Worm (Caenorhabditis elegans): Measurements from ENCODE around the gene F41B4.2.

The F41B4.2 gene

DNA sequence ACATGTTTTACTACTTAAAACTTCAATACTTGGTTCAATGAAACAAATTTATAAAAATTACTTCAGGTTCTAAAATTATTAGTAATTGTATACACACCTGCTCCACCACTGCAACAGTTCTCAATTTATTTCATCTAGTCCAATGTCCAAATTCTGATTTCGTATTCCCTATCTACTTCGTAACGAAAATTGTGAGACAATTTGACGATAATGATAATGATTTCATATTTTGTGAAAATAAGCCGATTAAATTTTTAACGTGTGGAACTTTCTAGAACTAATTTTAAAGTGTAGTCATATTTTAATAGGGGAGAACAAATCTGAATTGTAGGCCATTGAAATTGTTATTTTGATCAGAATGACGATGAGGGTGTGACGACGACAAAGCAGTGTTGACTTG, 44.6 kb downstream of the F41B4.2 start:
- TF ChIP-seq ceh-19 (GFP tag; optimal IDR thresholded peaks at IDR 0.05) = no peak
- no peak for TF ChIP-seq K09A11.1 (tag; optimal IDR thresholded peaks at IDR 0.05; ENCODE audit: insufficient read depth)
- TF ChIP-seq pha-4 (tag; optimal IDR thresholded peaks at IDR 0.05) = no peak
- TF ChIP-seq npax-4 (tag; optimal IDR thresholded peaks at IDR 0.05) = no peak
- TF ChIP-seq ama-1 (optimal IDR thresholded peaks at IDR 0.05) = no peak
- TF ChIP-seq hlh-30 (tag; optimal IDR thresholded peaks at IDR 0.05; ENCODE audit: insufficient read depth) = no peak
- TF ChIP-seq ceh-24 (tag; optimal IDR thresholded peaks at IDR 0.05) = no peak

DNA sequence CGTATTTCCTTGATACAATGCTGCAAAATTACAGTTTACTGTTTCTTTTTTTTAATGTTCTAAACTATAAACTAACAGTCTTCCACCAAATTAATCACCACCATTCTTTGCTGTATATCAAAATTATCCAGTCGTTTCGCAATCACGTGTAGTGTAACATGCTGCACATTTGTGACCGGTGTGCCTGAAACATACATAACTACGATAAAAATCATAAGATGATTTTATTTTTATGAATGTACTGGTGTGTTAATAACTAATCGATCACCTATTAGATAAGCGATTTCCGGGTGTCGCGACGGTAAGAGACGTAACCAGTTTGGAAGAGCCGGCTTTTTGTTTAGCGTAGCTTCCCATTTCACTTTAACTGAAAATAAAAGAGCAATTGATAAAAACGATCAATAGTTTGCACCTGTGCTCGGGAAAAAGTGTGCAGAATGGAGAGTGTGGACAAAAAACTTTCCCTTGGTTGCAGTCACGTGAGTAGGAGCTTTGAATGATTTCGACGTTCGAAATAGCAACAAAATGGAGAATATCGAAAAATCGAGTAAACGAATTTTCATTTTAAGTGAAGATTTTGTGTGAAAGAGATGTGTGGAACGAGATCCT, 46.0 kb downstream of the F41B4.2 start, which contains the start of gene sgca-1:
TSS of gene sgca-1 (minus strand) at position 584 of the 609 bp plus-strand sequence.
- TF ChIP-seq pha-4 (tag; optimal IDR thresholded peaks at IDR 0.05) = no peak
- TF ChIP-seq hlh-30 (tag; optimal IDR thresholded peaks at IDR 0.05; ENCODE audit: insufficient read depth) = peak; percentile 18
- no peak for TF ChIP-seq ceh-18 (tag; optimal IDR thresholded peaks at IDR 0.05)
- TF ChIP-seq ceh-22 (tag; optimal IDR thresholded peaks at IDR 0.05) = no peak
- no peak for TF ChIP-seq zip-5 (tag; optimal IDR thresholded peaks at IDR 0.05)
- TF ChIP-seq sdc-2 (tag; optimal IDR thresholded peaks at IDR 0.05) = no peak
- no peak for TF ChIP-seq ttx-3 (tag; optimal IDR thresholded peaks at IDR 0.05)
- no peak for TF ChIP-seq T23F11.4 (GFP tag; optimal IDR thresholded peaks at IDR 0.05)
- no peak for TF ChIP-seq ceh-19 (GFP tag; optimal IDR thresholded peaks at IDR 0.05)
- no peak for TF ChIP-seq ceh-34 (tag; optimal IDR thresholded peaks at IDR 0.05)
- TF ChIP-seq unc-86 (tag; optimal IDR thresholded peaks at IDR 0.05) = no peak
- TF ChIP-seq elt-2 (tag; optimal IDR thresholded peaks at IDR 0.05) = peak; percentile 15
- TF ChIP-seq che-1 (tag; optimal IDR thresholded peaks at IDR 0.05) = no peak
- no peak for TF ChIP-seq unc-3 (GFP tag; conservative IDR thresholded peaks at IDR 0.05)
- TF ChIP-seq unc-3 (tag; optimal IDR thresholded peaks at IDR 0.05) = no peak
- no peak for TF ChIP-seq mec-3 (tag; optimal IDR thresholded peaks at IDR 0.05; ENCODE audit: borderline replicate concordance)
- no peak for TF ChIP-seq K09A11.1 (tag; optimal IDR thresholded peaks at IDR 0.05; ENCODE audit: insufficient read depth)
- no peak for TF ChIP-seq ceh-48 (tag; optimal IDR thresholded peaks at IDR 0.05)

DNA sequence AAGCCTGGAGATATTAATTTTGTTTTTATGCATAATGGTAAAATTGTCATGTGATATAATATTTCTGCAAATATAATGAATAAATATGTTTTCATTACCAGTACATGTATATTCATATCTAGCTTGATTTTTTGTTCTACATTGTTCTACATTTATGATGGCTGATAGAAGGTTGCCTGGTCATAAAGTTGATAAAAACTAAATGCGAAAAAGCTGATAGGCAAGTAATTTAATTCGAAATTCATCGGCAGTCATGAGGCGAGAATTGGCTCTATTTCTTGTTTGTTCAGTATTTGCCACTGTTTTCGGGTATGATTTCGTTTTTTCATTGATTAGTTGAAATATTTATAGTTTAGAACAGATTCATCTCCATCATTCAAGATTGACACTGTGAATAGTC, 50.9 kb downstream of the F41B4.2 start, which contains the start of gene bgal-2:
TSS of gene bgal-2 (plus strand) at position 231 of the 400 bp plus-strand sequence.
- TF ChIP-seq ceh-6 (GFP tag; optimal IDR thresholded peaks at IDR 0.05) (no peak), ceh-45 (GFP tag; IDR thresholded peaks at IDR 0.05) (no peak), T23F11.4 (GFP tag; optimal IDR thresholded peaks at IDR 0.05) (no peak), tbx-2 (tag; optimal IDR thresholded peaks at IDR 0.05) (no peak), pros-1 (tag; optimal IDR thresholded peaks at IDR 0.05) (no peak), ceh-34 (tag; optimal IDR thresholded peaks at IDR 0.05) (no peak)

DNA sequence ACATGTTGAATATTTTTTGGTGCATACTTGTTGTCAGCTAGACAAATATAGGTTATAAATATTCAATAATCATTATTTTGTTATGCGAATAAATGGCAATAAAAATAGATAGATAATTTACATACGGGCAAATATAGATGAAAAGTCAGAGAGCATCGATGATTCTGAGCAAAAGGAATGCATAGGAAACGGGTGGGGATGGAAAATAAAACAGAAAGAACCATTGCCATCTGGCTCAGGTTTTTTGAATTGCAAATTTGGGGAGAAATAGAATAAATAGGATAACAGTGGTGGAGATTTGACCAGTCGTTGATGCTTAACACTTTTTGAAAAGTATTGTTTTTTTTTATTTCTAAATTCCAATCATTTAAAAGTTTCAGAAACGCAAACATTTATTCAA, 52.2 kb downstream of the F41B4.2 start, which contains the start of gene idpp-6:
TSS of gene idpp-6 (plus strand) at position 301 of the 400 bp plus-strand sequence.
- TF ChIP-seq hlh-15 (tag; optimal IDR thresholded peaks at IDR 0.05) (no peak), pat-9 (tag; optimal IDR thresholded peaks at IDR 0.05) (no peak), ref-2 (tag; optimal IDR thresholded peaks at IDR 0.05) (no peak), ama-1 (optimal IDR thresholded peaks at IDR 0.05) (no peak), pag-3 (tag; optimal IDR thresholded peaks at IDR 0.05; ENCODE audit: borderline replicate concordance) (no peak), pha-4 (tag; optimal IDR thresholded peaks at IDR 0.05) (no peak), zip-5 (tag; optimal IDR thresholded peaks at IDR 0.05) (no peak), npax-4 (tag; optimal IDR thresholded peaks at IDR 0.05) (no peak)

All from whole organism, late embryonic.